Fruit fly (Drosophila melanogaster) whole organism, embryonic: Measurements from ENCODE around the gene Rh4.

Source experiments
- Asciz ChIP-seq: fragments of 200-800 bp; sonication (Bioruptor generic); optimal IDR thresholded peaks from 2 replicates; lab custom pipeline; 2017; ENCODE audit warnings: missing biosample characterization, mild to moderate bottlenecking, missing genetic modification characterization, missing genetic modification reagents
- Blimp-1 ChIP-seq: fragments of 200-800 bp; sonication (Bioruptor generic); optimal IDR thresholded peaks from 3 replicates; lab custom pipeline; 2018; ENCODE audit warnings: missing biosample characterization, missing genetic modification characterization, mild to moderate bottlenecking, moderate library complexity, missing genetic modification reagents
- CG10147 ChIP-seq: fragments of 200-800 bp; sonication (Bioruptor generic); optimal IDR thresholded peaks from 2 replicates; lab custom pipeline; 2019; ENCODE audit warnings: missing biosample characterization, mild to moderate bottlenecking, missing genetic modification characterization, moderate library complexity
- CG10366 ChIP-seq: fragments of 200-800 bp; sonication (Bioruptor generic); IDR thresholded peaks from 2 replicates; pipeline ENCODE4 v1.3.6; 2022; ENCODE audit warnings: missing biosample characterization, missing genetic modification characterization
- CG12071 ChIP-seq: fragments of 200-800 bp; sonication (Bioruptor generic); optimal IDR thresholded peaks from 3 replicates; lab custom pipeline; 2018; ENCODE audit warnings: missing biosample characterization, mild to moderate bottlenecking, missing genetic modification characterization
- CG13287 ChIP-seq: fragments of 200-800 bp; sonication (Bioruptor generic); IDR thresholded peaks from 2 replicates; pipeline ENCODE4 v1.3.6; 2022; ENCODE audit warnings: missing biosample characterization, missing genetic modification characterization; ENCODE audit not compliant: partially characterized antibody
- CG13424 ChIP-seq: fragments of 200-800 bp; sonication (Bioruptor generic); optimal IDR thresholded peaks from 2 replicates; lab custom pipeline; 2019; ENCODE audit warnings: missing biosample characterization, mild to moderate bottlenecking, missing genetic modification characterization, moderate library complexity
- CG14050 ChIP-seq: fragments of 200-800 bp; sonication (Bioruptor generic); IDR thresholded peaks from 3 replicates; pipeline ENCODE4 v1.3.6; 2022; ENCODE audit warnings: missing biosample characterization, missing genetic modification characterization
- CG15269 ChIP-seq: fragments of 200-800 bp; sonication (Bioruptor generic); optimal IDR thresholded peaks from 2 replicates; lab custom pipeline; 2018; ENCODE audit warnings: missing biosample characterization, mild to moderate bottlenecking, missing genetic modification characterization, moderate library complexity
- CG15514 ChIP-seq: fragments of 200-800 bp; sonication (Bioruptor generic); optimal IDR thresholded peaks from 3 replicates; lab custom pipeline; 2017; ENCODE audit warnings: missing biosample characterization, missing genetic modification characterization, mild to moderate bottlenecking, moderate library complexity, missing genetic modification reagents
- CG1603 ChIP-seq: fragments of 200-800 bp; sonication (Bioruptor generic); optimal IDR thresholded peaks from 2 replicates; lab custom pipeline; 2019; ENCODE audit warnings: missing biosample characterization, mild to moderate bottlenecking, missing genetic modification characterization, moderate library complexity
- CG17328 ChIP-seq: fragments of 200-800 bp; sonication (Bioruptor generic); IDR thresholded peaks from 2 replicates; pipeline ENCODE4 v1.3.6; 2022; ENCODE audit warnings: missing biosample characterization, missing genetic modification characterization
- CG1792 ChIP-seq: fragments of 200-800 bp; sonication (Bioruptor generic); optimal IDR thresholded peaks from 2 replicates; lab custom pipeline; 2016; ENCODE audit warnings: missing biosample characterization, missing genetic modification characterization
- CG2116 ChIP-seq: fragments of 200-800 bp; sonication (Bioruptor generic); optimal IDR thresholded peaks from 3 replicates; lab custom pipeline; 2018; ENCODE audit warnings: missing biosample characterization, mild to moderate bottlenecking, missing genetic modification characterization
- CG3281 ChIP-seq: fragments of 200-800 bp; sonication (Bioruptor generic); optimal IDR thresholded peaks from 3 replicates; lab custom pipeline; 2017; ENCODE audit warnings: missing biosample characterization, mild to moderate bottlenecking, missing genetic modification characterization
- CG34376 ChIP-seq: fragments of 200-800 bp; sonication (Bioruptor generic); optimal IDR thresholded peaks from 2 replicates; lab custom pipeline; 2018; ENCODE audit warnings: missing biosample characterization, mild to moderate bottlenecking, missing genetic modification characterization
- CG6175 ChIP-seq: fragments of 200-800 bp; sonication (Bioruptor generic); IDR thresholded peaks from 3 replicates; pipeline ENCODE4 v1.3.6; 2022; ENCODE audit warnings: missing biosample characterization, missing genetic modification characterization
- CG7556 ChIP-seq: fragments of 200-800 bp; sonication (Bioruptor generic); optimal IDR thresholded peaks from 2 replicates; lab custom pipeline; 2017; ENCODE audit warnings: missing biosample characterization, mild to moderate bottlenecking, missing genetic modification characterization
- CG8924 ChIP-seq: fragments of 200-800 bp; optimal IDR thresholded peaks from 3 replicates; lab custom pipeline; 2019; ENCODE audit warnings: missing biosample characterization, mild to moderate bottlenecking, missing genetic modification characterization, moderate library complexity
- CG9932 ChIP-seq: fragments of 200-800 bp; sonication (Bioruptor generic); IDR thresholded peaks from 2 replicates; pipeline ENCODE4 v1.3.6; 2022; ENCODE audit warnings: missing biosample characterization, missing genetic modification characterization
- Dp ChIP-seq: fragments of 200-800 bp; sonication (Bioruptor generic); optimal IDR thresholded peaks from 2 replicates; lab custom pipeline; 2018; ENCODE audit warnings: missing biosample characterization, mild to moderate bottlenecking, missing genetic modification characterization, moderate library complexity
- ERR ChIP-seq: fragments of 200-800 bp; sonication (Bioruptor generic); optimal IDR thresholded peaks from 2 replicates; lab custom pipeline; 2016; ENCODE audit warnings: missing biosample characterization, missing genetic modification characterization
- Gug ChIP-seq: fragments of 200-800 bp; sonication (Bioruptor generic); IDR thresholded peaks from 4 replicates; pipeline ENCODE4 v1.3.6; 2022; ENCODE audit warnings: missing biosample characterization, missing genetic modification characterization
- HLH54F ChIP-seq: fragments of 200-800 bp; sonication (Bioruptor generic); optimal IDR thresholded peaks from 3 replicates; lab custom pipeline; 2016; ENCODE audit warnings: missing biosample characterization, missing genetic modification characterization
- Hand ChIP-seq: fragments of 200-800 bp; sonication (Bioruptor generic); optimal IDR thresholded peaks from 2 replicates; lab custom pipeline; 2017; ENCODE audit warnings: mild to moderate bottlenecking, missing biosample characterization, missing genetic modification reagents, missing genetic modification characterization
- HmgD ChIP-seq: fragments of 200-800 bp; sonication (Bioruptor generic); optimal IDR thresholded peaks from 3 replicates; lab custom pipeline; 2016; ENCODE audit warnings: missing biosample characterization, missing genetic modification characterization
- Hr3 ChIP-seq: fragments of 200-800 bp; sonication (Bioruptor generic); optimal IDR thresholded peaks from 3 replicates; lab custom pipeline; 2016; ENCODE audit warnings: missing biosample characterization, missing genetic modification characterization
- Hr51 ChIP-seq, 2 experiments: fragments of 200-800 bp; sonication (Bioruptor generic); optimal IDR thresholded peaks; 2 replicates in 1 of 2; 3 replicates in 1 of 2; lab custom pipeline; 2016 to 2018; ENCODE audit warnings: missing biosample characterization in 2 of 2, missing genetic modification characterization in 2 of 2, mild to moderate bottlenecking in 1 of 2, moderate library complexity in 1 of 2
- Mes4 ChIP-seq: fragments of 200-800 bp; sonication (Bioruptor generic); optimal IDR thresholded peaks from 2 replicates; lab custom pipeline; 2016; ENCODE audit warnings: missing biosample characterization, missing genetic modification characterization
- NfI ChIP-seq: fragments of 200-800 bp; sonication (Bioruptor generic); optimal IDR thresholded peaks from 3 replicates; lab custom pipeline; 2018; ENCODE audit warnings: missing biosample characterization, mild to moderate bottlenecking, missing genetic modification characterization, moderate library complexity
- Rfx ChIP-seq: fragments of 200-800 bp; sonication (Bioruptor generic); IDR thresholded peaks from 2 replicates; pipeline ENCODE4 v1.3.6; 2022; ENCODE audit warnings: missing biosample characterization, missing genetic modification characterization
- Rx ChIP-seq: fragments of 200-800 bp; sonication (Bioruptor generic); IDR thresholded peaks from 2 replicates; pipeline ENCODE4 v1.3.6; 2022; ENCODE audit warnings: missing biosample characterization, missing genetic modification characterization
- az2 ChIP-seq: fragments of 200-800 bp; sonication (Bioruptor generic); optimal IDR thresholded peaks from 3 replicates; lab custom pipeline; 2016; ENCODE audit warnings: missing biosample characterization, missing genetic modification characterization
- crol ChIP-seq: fragments of 200-800 bp; sonication (Bioruptor generic); IDR thresholded peaks from 2 replicates; pipeline ENCODE4 v1.3.6; 2022; ENCODE audit warnings: missing biosample characterization, missing genetic modification characterization
- cwo ChIP-seq: fragments of 200-800 bp; sonication (Bioruptor generic); optimal IDR thresholded peaks from 3 replicates; lab custom pipeline; 2017; ENCODE audit warnings: missing biosample characterization, missing genetic modification characterization, mild to moderate bottlenecking, moderate library complexity, missing genetic modification reagents
- dimm ChIP-seq: fragments of 200-800 bp; sonication (Bioruptor generic); IDR thresholded peaks from 2 replicates; pipeline ENCODE4 v1.3.6; 2022; ENCODE audit warnings: missing biosample characterization, missing genetic modification characterization
- ems ChIP-seq: fragments of 200-800 bp; sonication (Bioruptor generic); optimal IDR thresholded peaks from 3 replicates; lab custom pipeline; 2016; ENCODE audit warnings: missing biosample characterization, missing genetic modification characterization
- ewg ChIP-seq: fragments of 200-800 bp; sonication (Bioruptor generic); optimal IDR thresholded peaks from 3 replicates; lab custom pipeline; 2017; ENCODE audit warnings: mild to moderate bottlenecking, missing biosample characterization, missing genetic modification reagents, missing genetic modification characterization
- fd96Cb ChIP-seq: fragments of 200-800 bp; sonication (Bioruptor generic); optimal IDR thresholded peaks from 2 replicates; lab custom pipeline; 2018; ENCODE audit warnings: missing biosample characterization, mild to moderate bottlenecking, missing genetic modification characterization, moderate library complexity
- fu2 ChIP-seq: fragments of 200-800 bp; sonication (Bioruptor generic); optimal IDR thresholded peaks from 2 replicates; lab custom pipeline; 2016; ENCODE audit warnings: missing biosample characterization, missing genetic modification characterization
- gro ChIP-seq: fragments of 200-800 bp; sonication (Bioruptor generic); optimal IDR thresholded peaks from 2 replicates; lab custom pipeline; 2016; ENCODE audit warnings: missing biosample characterization, missing genetic modification characterization
- hth ChIP-seq: fragments of >200 bp; optimal IDR thresholded peaks from 2 replicates; lab custom pipeline; 2017; ENCODE audit warnings: inconsistent platforms
- lmd ChIP-seq: fragments of 200-800 bp; sonication (Bioruptor generic); IDR thresholded peaks from 2 replicates; pipeline ENCODE4 v1.3.6; 2022; ENCODE audit warnings: missing biosample characterization, missing genetic modification characterization
- org-1 ChIP-seq: fragments of 200-800 bp; sonication (Bioruptor generic); optimal IDR thresholded peaks from 2 replicates; lab custom pipeline; 2017; ENCODE audit warnings: missing biosample characterization, missing genetic modification characterization
- p53 ChIP-seq: fragments of 200-800 bp; sonication (Bioruptor generic); optimal IDR thresholded peaks from 2 replicates; lab custom pipeline; 2016; ENCODE audit warnings: missing biosample characterization, missing genetic modification characterization
- pum ChIP-seq: fragments of 200-800 bp; sonication (Bioruptor generic); optimal IDR thresholded peaks from 2 replicates; lab custom pipeline; 2016; ENCODE audit warnings: missing biosample characterization, missing genetic modification characterization
- row ChIP-seq: fragments of 200-800 bp; sonication (Bioruptor generic); IDR thresholded peaks from 3 replicates; pipeline ENCODE4 v1.3.6; 2022; ENCODE audit warnings: missing biosample characterization, missing genetic modification characterization
- tap ChIP-seq: fragments of 200-800 bp; optimal IDR thresholded peaks from 3 replicates; lab custom pipeline; 2019; ENCODE audit warnings: missing biosample characterization, mild to moderate bottlenecking, missing genetic modification characterization, moderate library complexity

The Rh4 gene

dm6 chr3L:16805806-16806719 is 56.3 kb downstream of the Rh4 start (continued):
- TF ChIP-seq cwo (GFP tag; lab: Kevin White, UChicago) (peak; percentile 54), CG34376 (GFP tag; lab: Kevin White, UChicago) (no peak), gro (peak; percentile 47), ems (no peak), hth (lab: Kevin White, UChicago) (no peak), row (GFP tag; lab: Robert Waterston, UW) (peak; percentile 75), Asciz (GFP tag; lab: Kevin White, UChicago) (peak; percentile 21), CG10366 (GFP tag; lab: Robert Waterston, UW) (no peak), CG15269 (tag; lab: Kevin White, UChicago) (peak; percentile 59), p53 (no peak), CG15514 (GFP tag; lab: Kevin White, UChicago) (peak; percentile 27), Hand (peak; percentile 60), az2 (GFP tag; lab: Kevin White, UChicago) (peak; percentile 13), Gug (GFP tag; lab: Robert Waterston, UW) (0 out of 4 replicates have a peak, but pooled peaks have one; percentile 31), CG8924 (tag; lab: Kevin White, UChicago) (peak; percentile 46), Rx (GFP tag; lab: Robert Waterston, UW) (no peak), CG1603 (tag; lab: Kevin White, UChicago) (peak; percentile 46), CG9932 (GFP tag; lab: Robert Waterston, UW) (peak; percentile 26; the same call in 1 of the 2 replicates), CG10147 (GFP tag; lab: Kevin White, UChicago) (peak; percentile 53), CG17328 (GFP tag; lab: Robert Waterston, UW) (peak; percentile 42; the same call in 1 of the 2 replicates), Rfx (peak; percentile 4; the same call in 1 of the 2 replicates), ewg (GFP tag; lab: Kevin White, UChicago) (no peak), CG13287 (no peak), fd96Cb (tag; lab: Kevin White, UChicago) (peak; percentile 47), crol (GFP tag; lab: Robert Waterston, UW) (peak; percentile 93), NfI (GFP tag; lab: Kevin White, UChicago) (peak; percentile 24), org-1 (GFP tag; lab: Kevin White, UChicago) (peak; percentile 4), fu2 (GFP tag; lab: Kevin White, UChicago) (peak; percentile 10), tap (tag; lab: Kevin White, UChicago) (peak; percentile 29), HLH54F (GFP tag; lab: Kevin White, UChicago) (peak; percentile 56), Hr3 (peak; percentile 26), CG13424 (tag; lab: Kevin White, UChicago) (peak; percentile 48), Dp (GFP tag; lab: Kevin White, UChicago) (no peak), CG1792 (GFP tag; lab: Kevin White, UChicago) (peak; percentile 27), CG7556 (GFP tag; lab: Kevin White, UChicago) (peak; percentile 70), pum (GFP tag; lab: Kevin White, UChicago) (peak; percentile 47), CG14050 (GFP tag; lab: Robert Waterston, UW) (peak; percentile 15; the same call in 2 of the 3 replicates), ERR (GFP tag; lab: Kevin White, UChicago) (peak; percentile 96), CG3281 (GFP tag; lab: Kevin White, UChicago) (peak; percentile 65), dimm (no peak), lmd (GFP tag; lab: Robert Waterston, UW) (peak; percentile 34; the same call in 1 of the 2 replicates), CG6175 (0 out of 3 replicates have a peak, but pooled peaks have one; percentile 21), CG12071 (GFP tag; lab: Kevin White, UChicago) (no peak), Blimp-1 (peak; percentile 62), HmgD (GFP tag; lab: Kevin White, UChicago) (no peak), Hr51 (GFP tag; optimal IDR thresholded peaks at IDR 0.05; lab: Kevin White, UChicago) (peak; percentile 26 to 64), Mes4 (GFP tag; lab: Kevin White, UChicago) (peak; percentile 14), CG2116 (GFP tag; lab: Kevin White, UChicago) (no peak)
